Fruit fly (Drosophila melanogaster) whole organism, pupa: ENCODE data around the gene RpL35A.

Source experiments
- CG10348 ChIP-seq: fragments of 200-800 bp; sonication (Bioruptor generic); IDR thresholded peaks from 2 replicates; pipeline ENCODE4 v1.3.6; 2022; ENCODE audit warnings: missing biosample characterization, missing genetic modification characterization
- CG12605 ChIP-seq: fragments of 200-800 bp; sonication (Bioruptor generic); IDR thresholded peaks from 2 replicates; pipeline ENCODE4 v1.3.6; 2022; ENCODE audit warnings: missing biosample characterization, missing genetic modification characterization
- CG13204 ChIP-seq: fragments of 200-800 bp; sonication (Bioruptor generic); optimal IDR thresholded peaks from 2 replicates; lab custom pipeline; 2018; ENCODE audit warnings: missing biosample characterization, mild to moderate bottlenecking, missing genetic modification characterization, moderate library complexity
- CG15710 ChIP-seq: fragments of 200-800 bp; sonication (Bioruptor generic); optimal IDR thresholded peaks from 2 replicates; lab custom pipeline; 2018; ENCODE audit warnings: missing biosample characterization, mild to moderate bottlenecking, missing genetic modification characterization, moderate library complexity
- CG17806 ChIP-seq: fragments of 200-800 bp; sonication (Bioruptor generic); optimal IDR thresholded peaks from 2 replicates; lab custom pipeline; 2018; ENCODE audit warnings: missing biosample characterization, mild to moderate bottlenecking, missing genetic modification characterization, moderate library complexity
- CG32121 ChIP-seq: fragments of 200-800 bp; sonication (Bioruptor generic); IDR thresholded peaks from 2 replicates; pipeline ENCODE4 v1.3.6; 2022; ENCODE audit warnings: missing biosample characterization, missing genetic modification characterization
- CG34367 ChIP-seq: fragments of 200-800 bp; sonication (Bioruptor generic); optimal IDR thresholded peaks from 2 replicates; lab custom pipeline; 2018; ENCODE audit warnings: missing biosample characterization, mild to moderate bottlenecking, missing genetic modification characterization
- CG4496 ChIP-seq: fragments of 200-800 bp; sonication (Bioruptor generic); IDR thresholded peaks from 3 replicates; pipeline ENCODE4 v1.3.6; 2022; ENCODE audit warnings: missing biosample characterization, missing genetic modification characterization
- CG8159 ChIP-seq: fragments of 200-800 bp; sonication (Bioruptor generic); optimal IDR thresholded peaks from 3 replicates; lab custom pipeline; 2018; ENCODE audit warnings: missing biosample characterization, mild to moderate bottlenecking, missing genetic modification characterization, moderate library complexity
- CG8301 ChIP-seq: fragments of 200-800 bp; sonication (Bioruptor generic); optimal IDR thresholded peaks from 2 replicates; lab custom pipeline; 2018; ENCODE audit warnings: missing biosample characterization, mild to moderate bottlenecking, missing genetic modification characterization
- CG9948 ChIP-seq: fragments of 200-800 bp; sonication (Bioruptor generic); optimal IDR thresholded peaks from 2 replicates; lab custom pipeline; 2018; ENCODE audit warnings: missing biosample characterization, mild to moderate bottlenecking, missing genetic modification characterization, moderate library complexity
- D1 ChIP-seq: fragments of 200-800 bp; sonication (Bioruptor generic); optimal IDR thresholded peaks from 2 replicates; lab custom pipeline; 2018; ENCODE audit warnings: missing biosample characterization, mild to moderate bottlenecking, missing genetic modification characterization, moderate library complexity
- Ets98B ChIP-seq: fragments of 200-800 bp; sonication (Bioruptor generic); IDR thresholded peaks from 2 replicates; pipeline ENCODE4 v1.3.6; 2022; ENCODE audit warnings: missing biosample characterization, missing genetic modification characterization
- Pif1A ChIP-seq: fragments of 200-800 bp; sonication (Bioruptor generic); optimal IDR thresholded peaks from 3 replicates; lab custom pipeline; 2016; ENCODE audit warnings: missing biosample characterization, missing genetic modification characterization
- Snoo ChIP-seq: fragments of 200-800 bp; sonication (Bioruptor generic); optimal IDR thresholded peaks from 3 replicates; lab custom pipeline; 2017; ENCODE audit warnings: missing biosample characterization, mild to moderate bottlenecking, missing genetic modification characterization, inconsistent platforms
- fd96Ca ChIP-seq: fragments of 200-800 bp; sonication (Bioruptor generic); IDR thresholded peaks from 3 replicates; pipeline ENCODE4 v1.3.6; 2022; ENCODE audit warnings: missing biosample characterization, missing genetic modification characterization
- gl ChIP-seq: fragments of 200-800 bp; sonication (Bioruptor generic); optimal IDR thresholded peaks from 2 replicates; lab custom pipeline; 2018; ENCODE audit warnings: missing biosample characterization, mild to moderate bottlenecking, missing genetic modification characterization
- rn ChIP-seq: fragments of 200-800 bp; sonication (Bioruptor generic); IDR thresholded peaks from 2 replicates; pipeline ENCODE4 v1.3.6; 2022; ENCODE audit warnings: missing biosample characterization, missing genetic modification characterization

RpL35A gene

DNA sequence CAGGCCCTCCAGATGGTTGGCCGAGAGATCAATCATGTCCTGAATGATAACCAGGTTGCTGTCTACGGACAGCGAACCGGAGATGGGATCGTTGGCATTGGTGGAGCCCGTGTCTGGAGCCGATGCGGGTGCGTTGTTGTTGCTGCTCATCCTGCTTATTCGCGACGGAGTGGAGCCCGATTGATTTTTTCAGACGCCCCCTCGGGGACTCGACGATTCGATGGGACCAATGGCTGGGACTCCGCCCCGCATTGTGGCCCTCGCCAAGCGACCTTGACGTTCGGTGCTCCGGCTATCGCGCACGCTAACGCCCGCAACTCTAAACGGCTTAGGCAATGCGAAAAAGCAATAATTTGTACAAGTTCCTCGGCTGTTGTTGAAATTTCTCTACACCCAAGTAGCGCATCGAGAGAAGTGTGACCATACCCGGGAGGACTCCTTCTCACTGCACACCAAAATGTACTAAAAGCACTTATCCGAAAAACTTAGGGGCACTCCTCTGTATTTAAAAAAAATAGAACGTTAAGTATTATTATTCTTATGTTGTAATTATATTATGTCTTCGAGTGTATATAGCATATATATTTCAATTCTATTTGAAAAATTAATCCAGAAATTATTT lies 16.7 kb upstream of the RpL35A start, which contains the start of gene ksr:
ksr (minus strand) TSS at position 419 of the 622 bp plus-strand sequence.
- peak; percentile 22 for TF ChIP-seq CG15710 (tag; lab: Kevin White, UChicago)
- TF ChIP-seq CG12605 (GFP tag; lab: Robert Waterston, UW) = 0 out of 2 replicates have a peak, but pooled peaks have one; percentile 33
- no peak for TF ChIP-seq rn (GFP tag; lab: Robert Waterston, UW)
- peak; percentile 8; the same call in 1 of the 2 replicates for TF ChIP-seq Ets98B (GFP tag; lab: Robert Waterston, UW)
- no peak for TF ChIP-seq gl (tag; lab: Kevin White, UChicago)
- TF ChIP-seq CG4496 (GFP tag; lab: Robert Waterston, UW) = peak; percentile 29; the same call in 1 of the 3 replicates

DNA sequence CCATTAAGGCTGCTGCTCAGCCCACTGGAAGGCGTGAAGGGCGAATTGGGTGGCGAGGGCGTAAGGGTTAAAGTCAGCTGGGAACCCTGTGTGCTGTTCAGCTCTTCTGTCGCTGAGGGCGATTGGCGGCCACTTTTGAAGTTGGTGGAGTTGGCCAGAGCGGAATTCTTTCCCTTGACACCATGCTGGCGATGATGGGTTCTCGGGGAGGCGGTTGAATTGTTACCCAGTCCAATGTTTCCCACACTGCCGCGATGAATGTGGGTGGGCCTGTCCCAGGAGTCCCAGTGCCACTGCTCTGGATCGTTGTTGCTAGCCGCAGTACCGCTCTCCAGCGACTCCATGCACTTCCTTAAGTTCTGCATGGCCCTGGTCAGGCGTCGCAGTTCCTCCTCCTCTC lies 15.9 kb upstream of the RpL35A start:
- TF ChIP-seq Pif1A (GFP tag; lab: Kevin White, UChicago) = no peak
- TF ChIP-seq Ets98B (GFP tag; lab: Robert Waterston, UW) = no peak
- TF ChIP-seq D1 (tag; lab: Kevin White, UChicago) = no peak
- no peak for TF ChIP-seq CG10348 (GFP tag; lab: Robert Waterston, UW)

DNA sequence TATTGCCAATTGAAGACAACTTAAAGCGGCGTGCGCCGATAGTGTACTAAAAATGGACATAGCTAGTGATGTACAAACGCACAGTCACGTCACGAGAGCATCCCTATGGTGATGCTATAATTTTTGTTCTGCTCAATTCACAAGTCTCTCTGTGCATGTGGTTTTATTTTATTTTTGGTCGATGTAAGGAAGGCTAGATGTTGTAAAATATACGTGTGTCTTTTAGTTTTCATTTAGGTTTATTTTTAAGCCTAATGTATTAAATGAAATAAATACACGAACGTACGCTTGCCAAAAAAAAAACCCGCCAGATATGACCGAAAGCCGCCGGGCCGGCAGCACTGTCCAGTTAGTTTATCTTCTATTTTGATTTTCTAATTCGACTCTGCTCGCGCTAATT lies 7.7 kb upstream of the RpL35A start, which contains the start of the genes CG45100, HDAC3 and Hcs:
CG45100 (minus strand) TSS at position 50 of the 400 bp plus-strand sequence.
HDAC3 (minus strand) TSS at position 50 of the 400 bp plus-strand sequence.
Hcs (plus strand) TSS at position 349 of the 400 bp plus-strand sequence.
- no peak for TF ChIP-seq D1 (tag; lab: Kevin White, UChicago)
- TF ChIP-seq CG15710 (tag; lab: Kevin White, UChicago) = peak; percentile 19
- TF ChIP-seq Ets98B (GFP tag; lab: Robert Waterston, UW) = no peak; the same call in 1 of the 2 replicates
- TF ChIP-seq Pif1A (GFP tag; lab: Kevin White, UChicago) = no peak
- 0 out of 3 replicates have a peak, but pooled peaks have one; percentile 15 for TF ChIP-seq fd96Ca (GFP tag; lab: Robert Waterston, UW)

DNA sequence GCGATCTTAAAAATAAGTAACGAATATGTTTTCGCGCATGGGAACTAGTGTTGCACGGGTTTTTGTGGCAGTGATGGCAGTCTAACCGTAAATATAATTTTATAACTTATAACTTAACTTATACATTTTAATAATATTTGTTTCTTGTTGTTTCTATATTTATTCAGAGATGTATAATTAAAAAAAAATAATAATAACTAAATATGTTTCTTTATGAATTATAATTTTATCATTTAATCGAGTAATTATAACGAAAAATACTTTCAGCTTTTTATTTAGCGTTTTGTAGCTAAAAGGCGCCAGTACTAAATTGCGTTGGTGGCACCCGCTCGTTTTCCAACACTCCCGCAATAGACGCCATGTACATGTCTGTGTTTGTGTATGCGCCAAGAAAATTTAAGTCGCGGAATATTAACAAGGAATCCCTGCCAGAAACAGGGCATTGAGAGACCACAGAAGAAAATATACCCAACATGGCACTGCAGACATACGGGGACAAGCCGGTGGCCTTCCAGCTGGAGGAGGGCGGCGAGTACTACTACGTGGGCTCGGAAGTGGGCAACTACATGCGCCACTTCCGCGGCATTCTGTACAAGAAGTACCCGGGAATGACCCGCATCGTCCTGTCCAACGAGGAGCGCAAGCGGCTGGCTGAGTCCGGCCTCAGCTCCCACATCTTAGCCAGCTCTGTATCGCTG lies 3.8 kb upstream of the RpL35A start, which contains the start of the genes mRpL44 and Snr1:
mRpL44 (minus strand) TSS at position 51 of the 698 bp plus-strand sequence.
Snr1 (plus strand) TSS at position 341 of the 698 bp plus-strand sequence.
- TF ChIP-seq fd96Ca (GFP tag; lab: Robert Waterston, UW) = 0 out of 3 replicates have a peak, but pooled peaks have one; percentile 49
- TF ChIP-seq CG15710 (tag; lab: Kevin White, UChicago) = peak; percentile 50
- no peak for TF ChIP-seq CG34367 (tag; lab: Kevin White, UChicago)
- no peak for TF ChIP-seq Ets98B (GFP tag; lab: Robert Waterston, UW)
- TF ChIP-seq CG12605 (GFP tag; lab: Robert Waterston, UW) = no peak
- no peak for TF ChIP-seq CG8159 (tag; lab: Kevin White, UChicago)
- no peak for TF ChIP-seq D1 (tag; lab: Kevin White, UChicago)
- 0 out of 2 replicates have a peak, but pooled peaks have one; percentile 9 for TF ChIP-seq CG32121 (GFP tag; lab: Robert Waterston, UW)
- TF ChIP-seq CG4496 (GFP tag; lab: Robert Waterston, UW) = 0 out of 3 replicates have a peak, but pooled peaks have one; percentile 21
- TF ChIP-seq Snoo (tag; lab: Kevin White, UChicago) = peak; percentile 55
- peak; percentile 7 for TF ChIP-seq CG9948 (tag; lab: Kevin White, UChicago)

DNA sequence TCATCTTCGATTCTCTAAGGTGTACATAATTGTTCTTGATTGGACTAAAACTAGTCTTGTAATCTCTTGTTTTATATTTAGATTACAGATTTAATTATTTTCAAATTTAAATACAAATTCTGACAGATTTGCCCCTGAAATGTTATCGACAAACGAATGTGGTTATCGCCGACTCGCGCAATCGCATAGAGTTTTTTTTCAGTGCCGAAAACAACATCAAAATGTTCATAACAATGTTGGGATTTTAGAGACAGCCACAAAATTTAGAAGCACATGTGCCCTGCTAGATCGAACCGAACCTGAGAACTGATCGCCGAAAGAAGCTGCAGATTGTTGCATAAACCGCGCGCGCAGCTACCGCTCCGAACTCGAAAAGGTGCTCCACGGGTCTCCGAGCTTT lies 718 bp upstream of the RpL35A start, which contains the start of gene POLDIP2:
POLDIP2 (plus strand) TSS at position 160 of the 400 bp plus-strand sequence.
- TF ChIP-seq D1 (tag; lab: Kevin White, UChicago) (no peak), CG10348 (GFP tag; lab: Robert Waterston, UW) (no peak), CG8159 (tag; lab: Kevin White, UChicago) (no peak), CG15710 (tag; lab: Kevin White, UChicago) (no peak), CG9948 (tag; lab: Kevin White, UChicago) (no peak)

DNA sequence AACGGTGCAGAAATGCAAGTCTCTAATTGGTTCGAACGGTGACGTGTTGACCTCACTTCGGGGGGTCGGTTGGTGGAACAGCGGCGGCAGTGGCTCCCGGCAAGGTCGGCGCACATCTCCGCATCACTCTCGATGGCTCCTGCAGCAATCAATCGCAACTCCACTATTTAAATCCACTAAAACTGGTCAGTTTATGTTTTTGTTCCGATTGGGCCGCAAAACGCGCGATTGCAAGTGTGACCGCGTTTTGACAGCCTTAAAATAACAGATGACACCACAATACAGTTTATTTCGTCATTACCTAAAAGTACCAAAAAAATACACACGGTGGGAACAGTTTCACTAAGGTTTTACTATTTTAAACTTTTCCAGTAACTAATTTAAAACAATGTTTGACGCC lies 2.4 kb downstream of the RpL35A start, which contains the start of gene PEK:
PEK (minus strand) TSS at position 273 of the 400 bp plus-strand sequence.
- TF ChIP-seq CG13204 (no peak), CG17806 (tag; lab: Kevin White, UChicago) (no peak), gl (tag; lab: Kevin White, UChicago) (no peak), CG4496 (GFP tag; lab: Robert Waterston, UW) (no peak), CG8159 (tag; lab: Kevin White, UChicago) (no peak), Ets98B (GFP tag; lab: Robert Waterston, UW) (no peak), CG8301 (tag; lab: Kevin White, UChicago) (no peak), Snoo (tag; lab: Kevin White, UChicago) (no peak), CG9948 (tag; lab: Kevin White, UChicago) (no peak), D1 (tag; lab: Kevin White, UChicago) (no peak), CG12605 (GFP tag; lab: Robert Waterston, UW) (no peak), rn (GFP tag; lab: Robert Waterston, UW) (no peak)
